Worm (Caenorhabditis elegans): ENCODE measurements around the gene F01G10.10.

- no peak for TF ChIP-seq fkh-10 (GFP tag; optimal IDR thresholded peaks at IDR 0.05)
- no peak for TF ChIP-seq hlh-15 (tag; optimal IDR thresholded peaks at IDR 0.05)
- no peak for TF ChIP-seq tbx-2 (tag; optimal IDR thresholded peaks at IDR 0.05)
- no peak for TF ChIP-seq F13H6.1 (tag; optimal IDR thresholded peaks at IDR 0.05)
- TF ChIP-seq nhr-11 (tag; optimal IDR thresholded peaks at IDR 0.05), result no peak
- TF ChIP-seq ceh-31 (tag; optimal IDR thresholded peaks at IDR 0.05), result no peak
- no peak for TF ChIP-seq ceh-9 (tag; optimal IDR thresholded peaks at IDR 0.05)
Measured at ce11 chrIV:10216704-10217296, 29.2 kb upstream of the F01G10.10 start.

Measured in whole organism, late embryonic.